Worm (Caenorhabditis elegans) whole organism, L2 larva: ENCODE data around the gene kgb-1.

Experiments
- C34F6.9 ChIP-seq: fragments of 150-350 bp; optimal IDR thresholded peaks from 2 replicates; lab custom pipeline; 2014; ENCODE audit warnings: missing biosample characterization, missing genetic modification characterization
- F13H6.1 ChIP-seq: sonication (generic microtip); optimal IDR thresholded peaks from 2 replicates; lab custom pipeline; 2016; ENCODE audit warnings: missing genetic modification characterization, missing compliant biosample characterization
- R02D3.7 ChIP-seq: fragments of 150-350 bp; optimal IDR thresholded peaks from 2 replicates; lab custom pipeline; 2014; ENCODE audit warnings: missing biosample characterization, missing genetic modification characterization
- Y55F3AM.14 ChIP-seq: fragments of 200-800 bp; sonication (Bioruptor generic); optimal IDR thresholded peaks from 2 replicates; lab custom pipeline; 2018; ENCODE audit warnings: mild to moderate bottlenecking, missing genetic modification characterization, missing compliant biosample characterization
- ZK546.5 ChIP-seq: sonication (generic microtip); optimal IDR thresholded peaks from 2 replicates; lab custom pipeline; 2017; ENCODE audit warnings: missing biosample characterization, missing genetic modification characterization
- alr-1 ChIP-seq: fragments of 150-350 bp; optimal IDR thresholded peaks from 2 replicates; lab custom pipeline; 2014; ENCODE audit warnings: missing biosample characterization, missing genetic modification characterization
- aly-2 ChIP-seq: fragments of 150-350 bp; optimal IDR thresholded peaks from 2 replicates; lab custom pipeline; 2014; ENCODE audit warnings: missing biosample characterization, missing genetic modification characterization
- ama-1 ChIP-seq: fragments of 150-350 bp; optimal IDR thresholded peaks from 2 replicates; lab custom pipeline; 2018; ENCODE audit warnings: inconsistent platforms
- blmp-1 ChIP-seq: sonication (generic microtip); optimal IDR thresholded peaks from 2 replicates; lab custom pipeline; 2017; ENCODE audit warnings: missing genetic modification characterization, mild to moderate bottlenecking, missing compliant biosample characterization, antibody characterized with exemption, moderate library complexity; ENCODE audit not compliant: insufficient read depth
- ceh-16 ChIP-seq: fragments of 150-350 bp; optimal IDR thresholded peaks from 2 replicates; lab custom pipeline; 2014; ENCODE audit warnings: missing biosample characterization, missing genetic modification characterization
- ceh-82 ChIP-seq: fragments of 150-350 bp; optimal IDR thresholded peaks from 2 replicates; lab custom pipeline; 2014; ENCODE audit warnings: missing biosample characterization, missing genetic modification characterization
- crh-2 ChIP-seq: sonication (generic microtip); optimal IDR thresholded peaks from 2 replicates; lab custom pipeline; 2017; ENCODE audit warnings: missing biosample characterization, missing genetic modification characterization
- dmd-4 ChIP-seq: sonication (generic microtip); optimal IDR thresholded peaks from 2 replicates; lab custom pipeline; 2017; ENCODE audit warnings: missing biosample characterization, missing genetic modification characterization
- egl-27 ChIP-seq: sonication (generic microtip); optimal IDR thresholded peaks from 3 replicates; lab custom pipeline; 2017; ENCODE audit warnings: missing biosample characterization, missing genetic modification reagents, missing genetic modification characterization
- elt-1 ChIP-seq: fragments of 150-350 bp; optimal IDR thresholded peaks from 2 replicates; lab custom pipeline; 2014; ENCODE audit warnings: missing biosample characterization, missing genetic modification characterization
- elt-3 ChIP-seq: sonication (generic microtip); optimal IDR thresholded peaks from 2 replicates; lab custom pipeline; 2017; ENCODE audit warnings: missing biosample characterization, missing genetic modification characterization
- fos-1 ChIP-seq: fragments of 150-350 bp; optimal IDR thresholded peaks from 2 replicates; lab custom pipeline; 2014; ENCODE audit warnings: missing biosample characterization, missing genetic modification characterization
- gmeb-1 ChIP-seq: fragments of 150-350 bp; optimal IDR thresholded peaks from 2 replicates; lab custom pipeline; 2014; ENCODE audit warnings: missing biosample characterization, missing genetic modification characterization
- lin-11 ChIP-seq: fragments of 150-350 bp; sonication (generic microtip); optimal IDR thresholded peaks from 2 replicates; lab custom pipeline; 2014; ENCODE audit warnings: missing biosample characterization, missing genetic modification characterization, inconsistent platforms, mixed read lengths
- lin-13 ChIP-seq: fragments of 150-350 bp; optimal IDR thresholded peaks from 2 replicates; lab custom pipeline; 2014; ENCODE audit warnings: missing biosample characterization, missing genetic modification reagents, missing genetic modification characterization
- lin-39 ChIP-seq: fragments of 150-350 bp; optimal IDR thresholded peaks from 2 replicates; lab custom pipeline; 2014; ENCODE audit warnings: missing biosample characterization, missing genetic modification reagents, missing genetic modification characterization
- lsy-2 ChIP-seq, 2 experiments: fragments of 150-350 bp in 1 of 2; sonication (generic microtip) in 1 of 2; optimal IDR thresholded peaks; 2 replicates each; lab custom pipeline; 2014 to 2017; ENCODE audit warnings: missing biosample characterization in 2 of 2, missing genetic modification characterization in 2 of 2
- mab-5 ChIP-seq: fragments of 150-350 bp; optimal IDR thresholded peaks from 2 replicates; lab custom pipeline; 2014; ENCODE audit warnings: missing biosample characterization, missing genetic modification characterization
- mbf-1 ChIP-seq: sonication (generic microtip); optimal IDR thresholded peaks from 2 replicates; lab custom pipeline; 2017; ENCODE audit warnings: missing biosample characterization, missing genetic modification characterization
- mdl-1 ChIP-seq, 2 experiments: fragments of 150-350 bp in 1 of 2; sonication (generic microtip) in 1 of 2; optimal IDR thresholded peaks; 2 replicates each; lab custom pipeline; 2017; ENCODE audit warnings: missing biosample characterization in 2 of 2, missing genetic modification characterization in 2 of 2
- nhr-10 ChIP-seq: sonication (generic microtip); optimal IDR thresholded peaks from 2 replicates; lab custom pipeline; 2017; ENCODE audit warnings: missing biosample characterization, missing genetic modification characterization
- nhr-11 ChIP-seq: fragments of 150-350 bp; optimal IDR thresholded peaks from 2 replicates; lab custom pipeline; 2014; ENCODE audit warnings: missing biosample characterization, missing genetic modification characterization
- nhr-12 ChIP-seq: fragments of 150-350 bp; optimal IDR thresholded peaks from 2 replicates; lab custom pipeline; 2014; ENCODE audit warnings: missing biosample characterization, missing genetic modification characterization
- nhr-129 ChIP-seq: fragments of 150-350 bp; optimal IDR thresholded peaks from 2 replicates; lab custom pipeline; 2014; ENCODE audit warnings: missing biosample characterization, missing genetic modification characterization
- nhr-21 ChIP-seq: fragments of 150-350 bp; optimal IDR thresholded peaks from 2 replicates; lab custom pipeline; 2014; ENCODE audit warnings: missing biosample characterization, missing genetic modification characterization
- nhr-23 ChIP-seq: fragments of 150-350 bp; optimal IDR thresholded peaks from 2 replicates; lab custom pipeline; 2014; ENCODE audit warnings: missing biosample characterization, missing genetic modification reagents, missing genetic modification characterization
- nhr-237 ChIP-seq: fragments of 150-350 bp; optimal IDR thresholded peaks from 2 replicates; lab custom pipeline; 2014; ENCODE audit warnings: missing biosample characterization, missing genetic modification characterization
- nhr-25 ChIP-seq: fragments of 150-350 bp; sonication (generic microtip); optimal IDR thresholded peaks from 3 replicates; lab custom pipeline; 2014; ENCODE audit warnings: missing biosample characterization, missing genetic modification characterization
- nhr-6 ChIP-seq: fragments of 150-350 bp; optimal IDR thresholded peaks from 2 replicates; lab custom pipeline; 2014; ENCODE audit warnings: missing biosample characterization, missing genetic modification characterization
- nhr-77 ChIP-seq: fragments of 150-350 bp; optimal IDR thresholded peaks from 2 replicates; lab custom pipeline; 2014; ENCODE audit warnings: missing biosample characterization, missing genetic modification characterization
- peb-1 ChIP-seq: fragments of 150-350 bp; optimal IDR thresholded peaks from 2 replicates; lab custom pipeline; 2014; ENCODE audit warnings: missing biosample characterization, missing genetic modification characterization
- sem-4 ChIP-seq: fragments of 150-350 bp; optimal IDR thresholded peaks from 2 replicates; lab custom pipeline; 2014; ENCODE audit warnings: missing biosample characterization, missing genetic modification reagents, missing genetic modification characterization
- skn-1 ChIP-seq: sonication (generic microtip); optimal IDR thresholded peaks from 2 replicates; lab custom pipeline; 2017; ENCODE audit warnings: missing biosample characterization, missing genetic modification characterization
- sma-3 ChIP-seq: sonication (generic microtip); optimal IDR thresholded peaks from 2 replicates; lab custom pipeline; 2016; ENCODE audit warnings: missing genetic modification reagents, missing genetic modification characterization, missing compliant biosample characterization
- sma-9 ChIP-seq, 2 experiments: fragments of 150-350 bp in 1 of 2; sonication (generic microtip) in 1 of 2; optimal IDR thresholded peaks; 2 replicates each; lab custom pipeline; 2014 to 2016; ENCODE audit warnings: missing genetic modification characterization in 2 of 2, mild to moderate bottlenecking in 1 of 2, missing biosample characterization in 1 of 2, missing compliant biosample characterization in 1 of 2, missing genetic modification reagents in 1 of 2, moderate library complexity in 1 of 2
- snpc-4 ChIP-seq: fragments of 150-350 bp; optimal IDR thresholded peaks from 2 replicates; lab custom pipeline; 2014; ENCODE audit warnings: missing biosample characterization, missing genetic modification characterization
- unc-39 ChIP-seq: fragments of 150-350 bp; optimal IDR thresholded peaks from 2 replicates; lab custom pipeline; 2014; ENCODE audit warnings: missing biosample characterization, missing genetic modification characterization
- unc-55 ChIP-seq: fragments of 150-350 bp; sonication (generic microtip); optimal IDR thresholded peaks from 3 replicates; lab custom pipeline; 2014; ENCODE audit warnings: missing biosample characterization, missing genetic modification reagents, missing genetic modification characterization
- unc-62 ChIP-seq: fragments of 150-350 bp; optimal IDR thresholded peaks from 2 replicates; lab custom pipeline; 2014; ENCODE audit warnings: missing biosample characterization, missing genetic modification reagents, missing genetic modification characterization
- zag-1 ChIP-seq: fragments of 150-350 bp; optimal IDR thresholded peaks from 2 replicates; lab custom pipeline; 2014; ENCODE audit warnings: missing biosample characterization, missing genetic modification characterization
- ztf-1 ChIP-seq: fragments of 200-800 bp; sonication (Bioruptor generic); conservative IDR thresholded peaks from 2 replicates; pipeline ENCODE4 v1.3.6; 2022; ENCODE audit warnings: missing genetic modification characterization, missing compliant biosample characterization
- ztf-11 ChIP-seq: sonication (generic microtip); optimal IDR thresholded peaks from 2 replicates; lab custom pipeline; 2017; ENCODE audit warnings: missing biosample characterization, missing genetic modification characterization
- ztf-4 ChIP-seq: fragments of 150-350 bp; optimal IDR thresholded peaks from 2 replicates; lab custom pipeline; 2014; ENCODE audit warnings: missing biosample characterization, missing genetic modification characterization

Gene kgb-1

DNA sequence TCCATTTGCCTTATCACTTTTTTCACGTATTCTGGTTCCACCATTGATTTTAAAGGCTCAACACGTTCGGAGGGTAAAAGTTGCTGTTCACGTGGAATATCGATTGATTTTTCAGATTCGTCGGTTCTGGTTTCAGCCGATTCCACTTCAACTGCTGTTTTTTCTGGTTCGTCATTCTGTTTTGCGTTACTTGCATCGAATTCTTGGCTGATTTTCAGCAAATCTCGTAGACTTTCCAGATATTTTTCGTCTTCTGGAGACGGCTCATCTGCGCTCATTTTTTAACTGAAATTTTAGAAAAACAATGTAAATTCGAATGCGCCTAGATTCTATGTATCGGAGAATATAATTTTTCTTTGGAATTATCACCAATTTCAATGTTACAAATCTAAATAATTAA, 9.8 kb upstream of the kgb-1 start, which contains the start of gene eri-1:
eri-1 (minus strand) TSS at position 285 of the 400 bp plus-strand sequence.
- TF ChIP-seq peb-1 (tag; lab: Kevin White, UChicago) (no peak), sem-4 (tag; lab: Kevin White, UChicago) (no peak)

DNA sequence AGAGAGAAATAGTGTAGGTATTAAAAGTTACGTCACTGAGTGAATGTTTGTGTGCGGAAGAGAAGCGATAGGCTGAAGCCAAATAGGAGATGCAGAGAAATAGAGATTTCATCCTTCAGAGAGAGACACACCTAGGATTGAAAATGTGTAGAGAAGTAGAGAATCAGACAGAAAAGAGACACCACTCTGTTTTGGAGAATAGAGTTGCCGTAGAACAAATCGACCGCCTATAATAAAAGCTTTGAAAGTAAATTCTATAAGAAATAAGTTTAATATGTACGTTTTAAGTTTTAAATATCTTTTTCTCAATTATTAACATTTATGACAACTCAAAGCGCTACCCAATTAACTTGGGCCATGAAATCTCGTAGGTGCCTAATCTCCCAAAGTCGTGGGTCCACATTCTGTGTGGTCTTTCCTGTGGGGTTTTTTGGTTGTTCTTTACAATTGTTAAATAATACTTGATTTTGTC, 621 bp upstream of the kgb-1 start, which contains the start of gene T07A9.12:
T07A9.12 (plus strand) TSS at position 448 of the 472 bp plus-strand sequence.
- TF ChIP-seq lsy-2 (tag; optimal IDR thresholded peaks at IDR 0.05; lab: Kevin White, UChicago) (peak; percentile 51 to 86), sma-9 (GFP tag; optimal IDR thresholded peaks at IDR 0.05; lab: Kevin White, UChicago) (peak; percentile 81), sma-9 (tag; optimal IDR thresholded peaks at IDR 0.05; lab: Kevin White, UChicago) (no peak), elt-3 (tag; lab: Kevin White, UChicago) (no peak), Y55F3AM.14 (GFP tag; lab: Kevin White, UChicago) (no peak), egl-27 (peak; percentile 9), nhr-6 (tag; lab: Kevin White, UChicago) (peak; percentile 64), ceh-82 (no peak), dmd-4 (tag; lab: Kevin White, UChicago) (no peak), lin-11 (tag; lab: Kevin White, UChicago) (no peak), nhr-21 (tag; lab: Kevin White, UChicago) (peak; percentile 64), ama-1 (lab: Kevin White, UChicago) (no peak), sem-4 (tag; lab: Kevin White, UChicago) (peak; percentile 47), alr-1 (tag; lab: Kevin White, UChicago) (no peak), crh-2 (tag; lab: Kevin White, UChicago) (peak; percentile 91), sma-3 (GFP tag; lab: Kevin White, UChicago) (peak; percentile 79), skn-1 (tag; lab: Kevin White, UChicago) (no peak), mab-5 (no peak), nhr-77 (tag; lab: Kevin White, UChicago) (no peak), unc-39 (tag; lab: Kevin White, UChicago) (no peak), ztf-1 (GFP tag; lab: Robert Waterston, UW) (no peak), nhr-12 (no peak), fos-1 (tag; lab: Kevin White, UChicago) (peak; percentile 77), unc-62 (no peak), F13H6.1 (tag; lab: Kevin White, UChicago) (peak; percentile 80), nhr-237 (tag; lab: Kevin White, UChicago) (no peak), nhr-25 (tag; lab: Kevin White, UChicago) (peak; percentile 79), aly-2 (tag; lab: Kevin White, UChicago) (no peak), C34F6.9 (tag; lab: Kevin White, UChicago) (peak; percentile 81), snpc-4 (no peak), nhr-11 (tag; lab: Kevin White, UChicago) (no peak), blmp-1 (peak; percentile 32), nhr-23 (no peak), lin-13 (GFP tag; lab: Kevin White, UChicago) (peak; percentile 79), nhr-129 (tag; lab: Kevin White, UChicago) (peak; percentile 83), unc-55 (GFP tag; lab: Kevin White, UChicago) (peak; percentile 77), peb-1 (tag; lab: Kevin White, UChicago) (no peak), R02D3.7 (tag; lab: Kevin White, UChicago) (no peak), ztf-11 (tag; lab: Kevin White, UChicago) (no peak), ztf-4 (tag; lab: Kevin White, UChicago) (no peak), nhr-10 (tag; lab: Kevin White, UChicago) (no peak), lin-39 (tag; lab: Kevin White, UChicago) (no peak), zag-1 (tag; lab: Kevin White, UChicago) (no peak), ZK546.5 (tag; lab: Kevin White, UChicago) (no peak), gmeb-1 (tag; lab: Kevin White, UChicago) (peak; percentile 41), mdl-1 (tag; optimal IDR thresholded peaks at IDR 0.05; lab: Kevin White, UChicago) (no peak), elt-1 (tag; lab: Kevin White, UChicago) (no peak), mbf-1 (tag; lab: Kevin White, UChicago) (no peak), ceh-16 (tag; lab: Kevin White, UChicago) (no peak)
